Worm (Caenorhabditis elegans) whole organism, early embryonic: Measurements from ENCODE around the gene B0035.15.

ENCODE experiments used
- ama-1 ChIP-seq: fragments of 150-350 bp; optimal IDR thresholded peaks from 2 replicates; lab custom pipeline; 2014
- hmg-4 ChIP-seq: fragments of 200-800 bp; sonication (Bioruptor generic); optimal IDR thresholded peaks from 2 replicates; lab custom pipeline; 2018; ENCODE audit warnings: mild to moderate bottlenecking, missing genetic modification characterization, missing compliant biosample characterization
- hnd-1 ChIP-seq: sonication (generic microtip); optimal IDR thresholded peaks from 2 replicates; lab custom pipeline; 2016; ENCODE audit warnings: missing genetic modification characterization, missing compliant biosample characterization
- pes-1 ChIP-seq: fragments of 200-800 bp; sonication (Bioruptor generic); IDR thresholded peaks from 2 replicates; pipeline ENCODE4 v1.3.6; 2022; ENCODE audit warnings: missing genetic modification reagents, missing genetic modification characterization, missing compliant biosample characterization

ce11 chrIV:11311484-11311883 lies 13.4 kb upstream of the B0035.15 start:
- TF ChIP-seq ama-1 (no peak), hmg-4 (GFP tag; lab: Kevin White, UChicago) (no peak), pes-1 (GFP tag; lab: Robert Waterston, UW) (no peak), hnd-1 (no peak)
